Fruit fly (Drosophila melanogaster) ovary, adult (tissue): ENCODE data around the gene Prp18.
A peak's percentile ranks its signal among the peaks of the same experiment; 100 is the strongest.

ENCODE experiments used
- CG17801 ChIP-seq: fragments of 200-800 bp; optimal IDR thresholded peaks from 2 replicates; lab custom pipeline; 2019; ENCODE audit warnings: missing biosample characterization, mild to moderate bottlenecking, missing genetic modification characterization, moderate library complexity; ENCODE audit not compliant: partially characterized antibody

Gene Prp18

DNA sequence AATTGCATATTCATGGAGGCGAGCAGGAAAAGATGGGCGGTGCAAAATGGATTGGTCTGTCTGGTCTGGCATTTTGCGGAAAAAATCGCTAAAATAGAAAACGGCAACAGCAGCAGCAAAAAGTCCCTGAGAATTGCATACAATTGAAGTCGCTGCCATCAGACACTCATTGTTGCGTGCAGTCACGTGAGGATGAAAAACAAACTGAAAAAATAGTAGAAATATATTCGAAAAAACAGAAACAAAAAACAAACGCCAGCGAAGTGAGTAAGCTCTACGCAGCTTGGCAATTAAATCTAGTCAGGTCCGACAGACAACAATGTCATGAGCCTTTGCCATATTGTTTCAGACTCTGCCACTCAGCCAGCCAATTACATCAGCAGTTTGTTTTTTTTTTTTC lies 28.2 kb upstream of the Prp18 start:
- TF ChIP-seq CG17801 (GFP tag; lab: Kevin White, UChicago), result no peak

DNA sequence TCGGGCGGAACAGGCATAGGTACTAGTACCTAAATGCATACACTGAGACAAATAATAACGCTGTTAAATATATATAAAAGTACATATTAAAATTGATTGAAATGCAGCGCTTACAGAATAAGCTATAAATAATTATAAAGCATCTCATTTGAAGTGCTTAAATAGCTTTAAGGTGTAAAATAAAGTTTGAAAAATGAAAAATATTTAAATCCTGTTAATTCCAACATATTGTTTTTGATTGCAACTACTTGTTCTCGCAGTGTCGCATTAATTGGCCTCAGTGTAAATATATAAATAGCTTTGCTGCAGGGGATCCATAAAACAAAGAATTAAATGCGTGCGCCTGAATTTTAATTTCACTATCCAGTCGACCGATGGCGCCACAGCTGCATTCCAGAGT lies 27.3 kb upstream of the Prp18 start:
- TF ChIP-seq CG17801 (GFP tag; lab: Kevin White, UChicago), result no peak

DNA sequence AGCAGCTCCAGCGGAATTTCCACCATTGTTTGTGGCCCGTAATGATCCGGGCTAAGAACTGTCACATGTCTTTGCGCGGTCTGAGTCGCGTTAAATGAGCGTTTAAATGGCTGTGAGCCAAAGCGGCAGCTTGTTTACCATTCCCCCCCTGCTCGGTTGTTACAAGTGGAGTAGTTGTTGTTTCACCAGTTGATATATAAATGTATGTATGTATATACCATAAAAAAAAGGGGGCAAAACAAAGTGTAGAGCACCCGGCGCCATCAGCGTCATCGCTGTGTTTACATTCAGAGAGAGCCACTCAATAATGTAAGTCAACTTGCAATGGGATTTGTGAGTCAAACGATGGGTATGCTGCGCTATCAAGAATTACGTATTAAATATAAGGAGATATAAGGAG lies 25.8 kb upstream of the Prp18 start:
- no peak for TF ChIP-seq CG17801 (GFP tag; lab: Kevin White, UChicago)

DNA sequence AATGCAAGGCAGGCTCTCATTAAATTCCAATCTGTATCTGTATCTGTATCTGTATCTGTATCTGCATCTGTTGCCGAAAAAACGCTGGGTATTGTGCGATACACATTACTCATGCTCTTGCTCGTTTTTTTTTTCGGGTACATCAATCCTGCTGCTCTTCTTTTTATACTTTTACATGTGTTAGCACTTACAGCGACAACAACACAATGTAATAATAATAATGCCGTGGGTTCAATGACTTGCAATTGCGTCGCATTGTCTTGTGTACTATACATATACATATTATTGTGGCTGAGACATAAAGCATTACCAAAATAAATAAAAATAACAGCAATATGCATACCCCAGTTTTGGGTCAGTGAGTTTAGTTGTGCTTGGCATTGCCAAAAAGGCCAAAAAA lies 23.8 kb upstream of the Prp18 start:
- no peak for TF ChIP-seq CG17801 (GFP tag; lab: Kevin White, UChicago)

DNA sequence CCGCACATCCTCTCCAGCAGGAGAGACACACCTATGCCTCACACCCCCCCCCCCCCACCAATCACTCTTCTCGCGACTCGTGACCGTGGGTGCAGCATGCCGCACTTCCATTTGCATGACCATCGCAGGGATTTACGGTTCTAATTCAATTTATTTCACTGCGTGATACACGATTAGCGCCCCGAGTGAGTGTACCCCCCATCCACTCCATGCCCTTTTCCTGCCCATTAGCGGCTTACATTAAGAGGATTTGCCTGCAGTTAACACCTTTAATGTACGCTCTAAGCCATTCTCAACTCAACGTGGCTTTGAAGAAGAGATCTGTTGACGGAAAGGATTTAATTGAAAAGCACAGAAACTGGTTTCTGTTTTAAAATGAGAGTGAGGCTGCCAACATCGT lies 21.4 kb upstream of the Prp18 start:
- TF ChIP-seq CG17801 (GFP tag; lab: Kevin White, UChicago), result no peak

DNA sequence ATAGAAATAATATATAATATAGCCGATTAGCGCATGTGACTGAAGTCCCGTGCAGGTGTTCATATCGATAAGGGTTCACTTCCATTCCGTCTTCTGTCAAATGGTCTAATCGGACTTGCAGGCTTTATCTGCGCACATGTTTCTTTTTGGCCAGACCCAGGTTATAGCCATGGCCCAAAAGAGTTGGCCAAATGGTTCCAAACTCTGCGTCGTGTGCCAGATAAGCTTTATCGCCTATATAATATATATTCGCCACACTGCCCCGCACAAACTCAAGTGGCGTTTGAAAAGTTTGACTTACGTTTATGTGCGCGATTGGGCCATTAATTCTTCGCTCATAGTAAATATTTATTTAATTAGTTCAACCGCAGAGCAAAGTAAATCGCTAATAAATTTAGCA lies 20.2 kb upstream of the Prp18 start:
- TF ChIP-seq CG17801 (GFP tag; lab: Kevin White, UChicago), result no peak

DNA sequence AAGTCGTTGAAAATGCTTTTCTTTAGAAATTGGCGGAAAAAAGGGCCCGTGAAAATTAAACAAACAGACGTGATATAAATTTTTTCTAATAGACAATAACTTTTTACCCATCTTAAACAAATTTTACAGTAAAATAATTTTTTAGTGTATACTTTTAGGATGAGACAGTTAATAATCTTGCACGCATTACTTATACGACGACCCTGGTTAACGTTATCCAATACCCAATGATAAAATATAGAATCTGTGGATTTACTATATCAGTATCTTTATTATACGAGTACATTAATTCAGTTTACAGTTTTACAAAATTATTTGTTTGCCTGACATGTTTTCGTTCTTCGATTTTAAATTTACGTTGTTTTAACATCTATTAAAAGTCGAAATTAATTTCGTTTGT lies 13.6 kb upstream of the Prp18 start:
- no peak for TF ChIP-seq CG17801 (GFP tag; lab: Kevin White, UChicago)

DNA sequence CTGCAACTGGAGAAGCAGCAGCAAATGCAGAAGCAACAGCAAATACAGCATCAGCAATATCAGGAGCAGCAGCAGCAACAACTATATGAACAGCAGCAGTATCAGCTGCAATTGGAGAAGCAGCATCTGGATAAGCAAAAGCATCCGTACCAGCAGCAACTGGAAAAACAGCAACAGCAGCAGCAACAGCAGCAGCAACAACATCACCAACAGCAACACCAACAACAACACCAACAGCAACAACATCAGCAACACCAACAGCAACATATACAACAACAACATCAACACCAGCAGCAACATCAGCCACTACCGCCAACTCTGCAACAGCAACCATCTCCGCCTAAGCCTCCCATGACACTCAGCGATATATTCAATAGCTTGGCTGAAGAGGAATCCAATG lies 9.6 kb upstream of the Prp18 start:
- no peak for TF ChIP-seq CG17801 (GFP tag; lab: Kevin White, UChicago)

DNA sequence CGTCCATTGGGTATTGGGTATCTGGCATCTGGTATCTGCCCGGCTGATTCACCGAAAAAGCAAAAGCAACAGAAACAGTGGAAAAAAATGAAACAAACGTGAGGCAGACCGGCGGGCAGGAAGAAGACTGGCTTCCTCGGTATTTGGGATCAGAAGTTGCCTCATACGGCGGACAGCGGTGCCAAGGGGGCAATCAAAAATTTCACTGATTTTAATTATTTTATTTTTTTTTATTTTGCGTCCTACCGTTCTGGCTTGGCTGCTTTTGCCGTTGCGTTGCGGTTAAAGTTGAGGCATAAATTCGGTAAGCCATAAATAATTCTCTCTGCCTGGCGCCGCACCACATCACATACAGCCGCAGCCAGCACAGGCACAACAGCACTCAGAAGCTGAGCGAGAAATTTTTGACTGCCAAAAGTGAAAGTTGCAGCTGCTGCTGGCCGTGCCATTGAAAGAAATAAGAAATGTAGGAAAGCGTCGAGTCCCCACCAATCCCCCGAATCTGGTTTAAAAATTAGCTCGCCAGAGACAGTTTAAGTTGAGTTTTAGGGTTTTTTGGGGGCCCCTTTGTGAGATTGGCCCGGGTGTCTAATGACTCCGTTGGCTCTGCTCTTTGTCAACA lies 5.6 kb upstream of the Prp18 start:
- no peak for TF ChIP-seq CG17801 (GFP tag; lab: Kevin White, UChicago)

DNA sequence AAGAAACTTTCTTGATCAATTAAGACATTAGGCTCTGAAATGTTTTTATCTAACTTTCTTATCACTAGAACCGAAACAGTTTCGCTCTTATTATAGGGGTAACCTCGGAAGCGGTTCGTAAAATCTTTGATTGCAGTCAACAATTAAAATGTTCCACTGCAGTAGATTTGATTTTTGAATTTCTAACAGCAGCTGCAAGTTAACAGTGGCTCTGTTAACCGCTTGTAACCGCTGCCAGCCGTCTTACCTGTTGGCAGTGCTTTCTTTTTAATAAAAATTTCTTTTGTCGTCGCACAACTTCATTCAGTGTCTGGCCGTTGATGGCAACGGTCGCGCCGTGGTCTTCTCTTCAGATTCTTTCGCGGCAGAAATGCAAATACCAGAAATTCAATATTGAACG lies 2.2 kb upstream of the Prp18 start, which contains the start of gene CG6026:
Gene CG6026 (plus strand): TSS at position 301 of the 400 bp plus-strand sequence.
- TF ChIP-seq CG17801 (GFP tag; lab: Kevin White, UChicago), result no peak

DNA sequence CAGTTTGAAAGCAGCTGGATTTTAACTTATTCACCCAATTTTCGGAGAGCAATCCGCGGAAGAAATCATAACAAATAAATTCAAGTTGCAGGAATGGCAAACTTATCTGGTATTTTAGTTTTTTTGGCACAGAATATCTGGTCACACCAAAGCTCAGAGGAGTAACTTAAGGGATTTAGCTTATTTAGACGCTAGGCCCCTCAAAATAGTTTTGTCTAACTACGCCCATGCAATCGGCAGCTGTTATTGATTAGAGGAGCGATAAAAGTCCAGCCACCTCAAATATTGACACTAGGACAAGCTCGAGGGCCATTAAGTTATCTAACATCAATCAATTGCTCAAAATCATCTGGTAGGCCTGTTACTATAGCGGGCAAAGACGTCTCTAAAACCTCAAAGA lies 2.3 kb downstream of the Prp18 start, which contains the start of the genes GatA and P5cr:
Gene GatA (minus strand): TSS at position 100 of the 400 bp plus-strand sequence.
Gene P5cr (plus strand): TSS at position 174 of the 400 bp plus-strand sequence.
- TF ChIP-seq CG17801 (GFP tag; lab: Kevin White, UChicago), result peak; percentile 74

DNA sequence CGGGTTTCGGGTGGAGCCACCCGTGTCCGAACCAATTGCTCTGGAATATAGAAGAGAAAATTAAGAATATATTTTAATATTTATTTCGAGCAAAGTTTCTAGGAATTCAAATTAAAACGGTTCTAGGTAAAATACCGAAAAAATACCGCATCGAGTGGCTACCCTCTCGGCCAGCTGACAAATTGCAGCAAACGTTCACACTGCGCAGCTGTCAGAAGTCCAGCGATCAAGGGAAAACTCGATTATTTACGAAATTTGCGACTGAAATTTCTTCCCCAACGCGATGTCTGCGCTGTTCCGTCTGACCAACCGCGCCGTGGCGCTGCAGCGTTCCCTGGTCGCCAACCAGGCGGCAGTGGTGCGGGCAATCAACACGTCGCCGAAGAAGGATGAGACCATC lies 3.9 kb downstream of the Prp18 start, which contains the start of gene NP15.6:
Gene NP15.6 (plus strand): TSS at position 204 of the 400 bp plus-strand sequence.
- TF ChIP-seq CG17801 (GFP tag; lab: Kevin White, UChicago), result no peak

DNA sequence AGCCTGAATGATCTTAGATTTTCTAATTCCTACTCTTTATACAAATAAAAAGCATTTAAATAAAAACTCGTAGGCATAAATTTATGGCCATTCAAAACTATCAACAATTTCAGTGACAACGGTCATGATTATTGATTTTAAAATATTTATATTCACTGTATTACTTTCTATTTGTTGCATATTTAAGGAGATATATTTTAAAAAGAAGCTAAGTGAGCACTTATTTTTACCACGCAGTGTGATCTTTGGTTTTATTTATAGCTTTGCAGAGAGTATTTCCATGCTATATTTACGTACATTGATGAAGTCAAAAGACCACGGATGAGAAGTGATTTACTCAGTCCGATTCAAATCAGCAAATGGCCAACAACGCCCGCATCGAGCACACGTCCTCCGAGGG lies 6.3 kb downstream of the Prp18 start, which contains the start of gene CG14285:
Gene CG14285 (plus strand): TSS at position 339 of the 400 bp plus-strand sequence.
- TF ChIP-seq CG17801 (GFP tag; lab: Kevin White, UChicago), result no peak

DNA sequence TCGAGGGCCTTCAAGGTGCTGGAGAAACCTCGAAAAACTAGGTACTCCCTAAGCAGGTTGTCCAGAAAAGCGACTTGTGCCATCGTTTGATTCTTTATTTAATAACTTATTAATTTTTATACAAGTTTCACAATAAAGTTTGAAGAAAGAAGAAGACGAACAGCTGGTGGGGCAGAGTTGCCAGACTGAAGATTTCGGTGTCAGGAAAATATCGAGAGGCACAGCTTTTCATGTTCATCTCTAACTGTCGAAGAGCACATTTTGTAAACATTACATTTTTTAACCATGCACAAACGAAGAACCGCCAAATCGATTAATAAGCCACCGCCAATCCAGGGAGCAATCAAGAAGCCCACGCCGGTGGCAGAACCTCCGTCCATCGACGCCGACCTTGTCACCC lies 7.2 kb downstream of the Prp18 start, which contains the start of the genes CG6005 and CG14286:
Gene CG6005 (minus strand): TSS at position 169 of the 400 bp plus-strand sequence.
Gene CG14286 (plus strand): TSS at position 231 of the 400 bp plus-strand sequence.
- no peak for TF ChIP-seq CG17801 (GFP tag; lab: Kevin White, UChicago)

DNA sequence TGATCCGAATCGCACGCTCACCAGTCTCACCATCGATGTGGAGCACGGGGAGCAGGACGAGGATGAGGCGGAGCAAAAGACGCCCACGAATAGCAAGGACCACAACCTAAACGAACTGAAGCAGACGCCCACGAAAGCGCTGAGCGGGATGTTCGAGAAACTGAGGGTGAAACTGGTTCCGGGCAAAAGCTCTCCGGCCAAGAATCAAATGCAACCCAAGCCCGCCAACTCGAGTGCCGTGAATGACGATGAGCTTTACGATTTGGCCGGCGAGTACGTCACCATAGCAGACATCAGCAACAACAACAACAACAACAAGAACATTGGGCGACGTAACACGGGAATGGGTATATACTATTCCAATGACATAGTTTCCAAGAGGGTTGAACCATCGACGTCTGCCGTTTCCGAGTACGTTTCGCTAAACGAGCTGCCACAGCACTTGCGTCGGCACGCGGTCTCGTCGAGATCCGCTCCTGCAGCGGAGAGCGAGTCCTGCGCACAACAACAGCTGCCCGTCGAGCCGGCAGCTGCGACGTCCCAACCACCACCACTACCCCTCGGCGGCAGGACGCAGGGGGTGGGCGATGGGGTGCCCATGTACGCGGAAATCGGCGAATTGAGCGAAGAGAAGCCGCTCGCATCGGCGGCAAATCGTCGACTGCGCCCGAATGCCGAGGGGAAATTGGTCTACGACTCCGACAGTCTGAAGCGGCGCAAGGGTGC lies 13.6 kb downstream of the Prp18 start:
- no peak for TF ChIP-seq CG17801 (GFP tag; lab: Kevin White, UChicago)

DNA sequence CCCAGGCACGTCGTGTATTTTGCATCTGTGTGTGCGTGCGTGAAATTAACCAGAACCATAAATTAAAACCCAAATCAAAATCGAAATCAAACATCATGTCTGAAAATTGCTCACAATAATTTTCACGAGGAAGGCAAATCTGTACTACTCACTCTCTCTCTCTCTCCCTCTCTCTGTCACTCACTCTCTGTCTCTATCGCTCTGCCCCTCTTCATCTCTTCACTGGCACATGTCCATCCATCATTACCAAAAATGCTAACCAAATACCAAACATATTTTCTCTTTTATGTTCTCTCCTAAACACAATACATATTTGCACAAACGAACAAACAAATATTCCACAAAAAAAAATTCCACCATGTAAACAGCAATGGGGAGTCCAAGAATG lies 15.7 kb downstream of the Prp18 start:
- no peak for TF ChIP-seq CG17801 (GFP tag; lab: Kevin White, UChicago)
